Worm (Caenorhabditis elegans): Measurements from ENCODE around the gene F40G12.5.

- TF ChIP-seq elt-1 (tag; optimal IDR thresholded peaks at IDR 0.05; ENCODE audit: borderline replicate concordance, insufficient read depth) (no peak), ces-1 (GFP tag; optimal IDR thresholded peaks at IDR 0.05) (no peak), nhr-76 (tag; optimal IDR thresholded peaks at IDR 0.05) (no peak), lin-13 (tag; optimal IDR thresholded peaks at IDR 0.05) (no peak), mab-5 (tag; optimal IDR thresholded peaks at IDR 0.05) (no peak), nhr-237 (tag; optimal IDR thresholded peaks at IDR 0.05) (no peak), snpc-4 (tag; optimal IDR thresholded peaks at IDR 0.05) (no peak), lsy-2 (tag; optimal IDR thresholded peaks at IDR 0.05) (no peak), nhr-28 (tag; optimal IDR thresholded peaks at IDR 0.05) (no peak), pha-4 (tag; optimal IDR thresholded peaks at IDR 0.05) (no peak), ham-2 (GFP tag; optimal IDR thresholded peaks at IDR 0.05) (no peak), unc-62 (GFP tag; optimal IDR thresholded peaks at IDR 0.05) (no peak), flh-1 (GFP tag; optimal IDR thresholded peaks at IDR 0.05) (no peak)
Observed at ce11 chrV:14246761-14247160, 23.9 kb downstream of the F40G12.5 start, which contains the start of gene K02E11.3.
